Worm (Caenorhabditis elegans): ENCODE data around the gene kin-20.
A peak's percentile ranks its signal among the peaks of the same experiment; 100 is the strongest.

Gene kin-20

ce11 chrX:15285554-15285953 is 8.0 kb upstream of the kin-20 start:
- TF ChIP-seq nhr-2 (tag; optimal IDR thresholded peaks at IDR 0.05) (no peak), hlh-1 (tag; optimal IDR thresholded peaks at IDR 0.05) (no peak), nhr-237 (tag; optimal IDR thresholded peaks at IDR 0.05) (no peak), M03D4.4 (tag; optimal IDR thresholded peaks at IDR 0.05) (no peak), unc-39 (tag; optimal IDR thresholded peaks at IDR 0.05) (no peak), cnd-1 (tag; optimal IDR thresholded peaks at IDR 0.05) (no peak), bed-3 (GFP tag; optimal IDR thresholded peaks at IDR 0.05) (no peak), flh-1 (GFP tag; optimal IDR thresholded peaks at IDR 0.05) (no peak), sptf-1 (tag; optimal IDR thresholded peaks at IDR 0.05) (no peak), ces-1 (GFP tag; optimal IDR thresholded peaks at IDR 0.05) (no peak), ztf-11 (tag; optimal IDR thresholded peaks at IDR 0.05) (no peak), tbx-8 (GFP tag; optimal IDR thresholded peaks at IDR 0.05) (no peak), elt-1 (tag; optimal IDR thresholded peaks at IDR 0.05; ENCODE audit: borderline replicate concordance, insufficient read depth) (no peak), nhr-28 (tag; optimal IDR thresholded peaks at IDR 0.05) (no peak), mls-2 (tag; optimal IDR thresholded peaks at IDR 0.05) (no peak), lsy-2 (tag; optimal IDR thresholded peaks at IDR 0.05) (no peak), elt-3 (tag; optimal IDR thresholded peaks at IDR 0.05) (no peak), nhr-12 (tag; optimal IDR thresholded peaks at IDR 0.05) (no peak), nhr-76 (tag; optimal IDR thresholded peaks at IDR 0.05) (no peak)

ce11 chrX:15283740-15284139 is 6.2 kb upstream of the kin-20 start, which contains the start of gene jud-4:
Gene jud-4 (plus strand): TSS chrX:15284115.
- TF ChIP-seq ceh-43 (GFP tag; optimal IDR thresholded peaks at IDR 0.05) = no peak
- TF ChIP-seq nhr-2 (tag; optimal IDR thresholded peaks at IDR 0.05) = no peak
- TF ChIP-seq lin-32 (GFP tag; optimal IDR thresholded peaks at IDR 0.05) = no peak
- TF ChIP-seq ces-1 (GFP tag; optimal IDR thresholded peaks at IDR 0.05) = no peak
- TF ChIP-seq bed-3 (GFP tag; optimal IDR thresholded peaks at IDR 0.05) = no peak
- no peak for TF ChIP-seq nhr-12 (tag; optimal IDR thresholded peaks at IDR 0.05)
- no peak for TF ChIP-seq blmp-1 (tag; optimal IDR thresholded peaks at IDR 0.05)
- no peak for TF ChIP-seq ceh-83 (GFP tag; optimal IDR thresholded peaks at IDR 0.05)
- no peak for TF ChIP-seq nhr-76 (tag; optimal IDR thresholded peaks at IDR 0.05)
- TF ChIP-seq drap-1 (GFP tag; optimal IDR thresholded peaks at IDR 0.05) = no peak

- TF ChIP-seq sptf-1 (tag; optimal IDR thresholded peaks at IDR 0.05) = no peak
- no peak for TF ChIP-seq mab-5 (tag; optimal IDR thresholded peaks at IDR 0.05)
- no peak for TF ChIP-seq zip-8 (tag; optimal IDR thresholded peaks at IDR 0.05)
- TF ChIP-seq elt-1 (tag; optimal IDR thresholded peaks at IDR 0.05; ENCODE audit: borderline replicate concordance, insufficient read depth) = no peak
- no peak for TF ChIP-seq bed-3 (GFP tag; optimal IDR thresholded peaks at IDR 0.05)
- TF ChIP-seq ceh-43 (GFP tag; optimal IDR thresholded peaks at IDR 0.05) = no peak
- TF ChIP-seq lsy-2 (tag; optimal IDR thresholded peaks at IDR 0.05) = peak; percentile 10
- TF ChIP-seq tbx-8 (GFP tag; optimal IDR thresholded peaks at IDR 0.05) = no peak
- TF ChIP-seq sem-2 (GFP tag; optimal IDR thresholded peaks at IDR 0.05) = no peak
- TF ChIP-seq nhr-2 (tag; optimal IDR thresholded peaks at IDR 0.05) = no peak
- TF ChIP-seq ham-2 (GFP tag; optimal IDR thresholded peaks at IDR 0.05) = peak; percentile 30
- TF ChIP-seq cnd-1 (tag; optimal IDR thresholded peaks at IDR 0.05) = peak; percentile 21
- peak; percentile 0 for TF ChIP-seq lin-13 (tag; optimal IDR thresholded peaks at IDR 0.05)
- no peak for TF ChIP-seq ztf-11 (tag; optimal IDR thresholded peaks at IDR 0.05)
- TF ChIP-seq mep-1 (tag; optimal IDR thresholded peaks at IDR 0.05) = peak; percentile 35
- no peak for TF ChIP-seq nhr-76 (tag; optimal IDR thresholded peaks at IDR 0.05)
- no peak for TF ChIP-seq flh-1 (GFP tag; optimal IDR thresholded peaks at IDR 0.05)
- TF ChIP-seq snpc-4 (tag; optimal IDR thresholded peaks at IDR 0.05) = no peak
- TF ChIP-seq unc-62 (GFP tag; optimal IDR thresholded peaks at IDR 0.05) = no peak
- TF ChIP-seq unc-120 (tag; optimal IDR thresholded peaks at IDR 0.05; ENCODE audit: poor library complexity, severe bottlenecking) = no peak
- TF ChIP-seq ceh-39 (tag; optimal IDR thresholded peaks at IDR 0.05) = no peak
- TF ChIP-seq hlh-1 (tag; optimal IDR thresholded peaks at IDR 0.05) = peak; percentile 2
- TF ChIP-seq pha-4 (tag; optimal IDR thresholded peaks at IDR 0.05) = peak; percentile 59
- TF ChIP-seq ces-1 (GFP tag; optimal IDR thresholded peaks at IDR 0.05) = no peak
- no peak for TF ChIP-seq mls-2 (tag; optimal IDR thresholded peaks at IDR 0.05)
- TF ChIP-seq ceh-83 (GFP tag; optimal IDR thresholded peaks at IDR 0.05) = no peak
- no peak for TF ChIP-seq unc-39 (tag; optimal IDR thresholded peaks at IDR 0.05)
- no peak for TF ChIP-seq nhr-12 (tag; optimal IDR thresholded peaks at IDR 0.05)
- no peak for TF ChIP-seq drap-1 (GFP tag; optimal IDR thresholded peaks at IDR 0.05)
These were observed 3.7 kb upstream of the kin-20 start for ce11 chrX:15281248-15281647.

ce11 chrX:15280318-15280717 is 2.8 kb upstream of the kin-20 start:
- TF ChIP-seq elt-3 (tag; optimal IDR thresholded peaks at IDR 0.05) = no peak
- no peak for TF ChIP-seq lin-32 (GFP tag; optimal IDR thresholded peaks at IDR 0.05)
- TF ChIP-seq sptf-1 (tag; optimal IDR thresholded peaks at IDR 0.05) = no peak
- TF ChIP-seq cnd-1 (tag; optimal IDR thresholded peaks at IDR 0.05) = no peak
- TF ChIP-seq sem-2 (GFP tag; optimal IDR thresholded peaks at IDR 0.05) = no peak
- no peak for TF ChIP-seq lin-13 (tag; optimal IDR thresholded peaks at IDR 0.05)
- TF ChIP-seq lsy-2 (tag; optimal IDR thresholded peaks at IDR 0.05) = no peak
- no peak for TF ChIP-seq mls-2 (tag; optimal IDR thresholded peaks at IDR 0.05)

Measured in whole organism, mixed stage, embryonic.